Fruit fly (Drosophila melanogaster) whole organism, embryonic: ENCODE data around the gene Spc25.

ENCODE experiments used
- Atf3 ChIP-seq: fragments of 200-800 bp; sonication (Bioruptor generic); optimal IDR thresholded peaks from 3 replicates; lab custom pipeline; 2016; ENCODE audit warnings: missing biosample characterization, missing genetic modification characterization
- B-H2 ChIP-seq: fragments of 200-800 bp; sonication (Bioruptor generic); optimal IDR thresholded peaks from 2 replicates; lab custom pipeline; 2018; ENCODE audit warnings: missing biosample characterization, mild to moderate bottlenecking, missing genetic modification characterization
- CG10147 ChIP-seq: fragments of 200-800 bp; sonication (Bioruptor generic); optimal IDR thresholded peaks from 2 replicates; lab custom pipeline; 2019; ENCODE audit warnings: missing biosample characterization, mild to moderate bottlenecking, missing genetic modification characterization, moderate library complexity
- CG11085 ChIP-seq: fragments of 200-800 bp; sonication (Bioruptor generic); IDR thresholded peaks from 2 replicates; pipeline ENCODE4 v1.3.6; 2022; ENCODE audit warnings: missing biosample characterization, missing genetic modification characterization
- CG11560 ChIP-seq: fragments of 200-800 bp; sonication (Bioruptor generic); IDR thresholded peaks from 3 replicates; pipeline ENCODE4 v1.3.6; 2022; ENCODE audit warnings: missing biosample characterization, missing genetic modification characterization
- CG11696 ChIP-seq: fragments of 200-800 bp; sonication (Bioruptor generic); IDR thresholded peaks from 2 replicates; pipeline ENCODE4 v1.3.6; 2022; ENCODE audit warnings: missing biosample characterization, missing genetic modification characterization
- CG12104 ChIP-seq: fragments of 200-800 bp; sonication (Bioruptor generic); optimal IDR thresholded peaks from 3 replicates; lab custom pipeline; 2016; ENCODE audit warnings: missing biosample characterization, missing genetic modification characterization
- CG12391 ChIP-seq: fragments of 200-800 bp; sonication (Bioruptor generic); optimal IDR thresholded peaks from 3 replicates; lab custom pipeline; 2018; ENCODE audit warnings: missing biosample characterization, mild to moderate bottlenecking, missing genetic modification characterization, moderate library complexity
- CG13287 ChIP-seq: fragments of 200-800 bp; sonication (Bioruptor generic); IDR thresholded peaks from 2 replicates; pipeline ENCODE4 v1.3.6; 2022; ENCODE audit warnings: missing biosample characterization, missing genetic modification characterization; ENCODE audit not compliant: partially characterized antibody
- CG15269 ChIP-seq: fragments of 200-800 bp; sonication (Bioruptor generic); optimal IDR thresholded peaks from 2 replicates; lab custom pipeline; 2018; ENCODE audit warnings: missing biosample characterization, mild to moderate bottlenecking, missing genetic modification characterization, moderate library complexity
- CG15479 ChIP-seq: fragments of 200-800 bp; sonication (Bioruptor generic); optimal IDR thresholded peaks from 3 replicates; lab custom pipeline; 2019; ENCODE audit warnings: missing biosample characterization, mild to moderate bottlenecking, missing genetic modification characterization, moderate library complexity
- CG17186 ChIP-seq: fragments of 200-800 bp; sonication (Bioruptor generic); optimal IDR thresholded peaks from 3 replicates; lab custom pipeline; 2017; ENCODE audit warnings: missing biosample characterization, missing genetic modification reagents, missing genetic modification characterization
- CG17829 ChIP-seq: fragments of 200-800 bp; optimal IDR thresholded peaks from 2 replicates; lab custom pipeline; 2019; ENCODE audit warnings: missing biosample characterization, mild to moderate bottlenecking, missing genetic modification characterization, moderate library complexity
- CG2712 ChIP-seq: fragments of 200-800 bp; optimal IDR thresholded peaks from 3 replicates; lab custom pipeline; 2019; ENCODE audit warnings: missing biosample characterization, mild to moderate bottlenecking, missing genetic modification characterization, moderate library complexity
- CG30403 ChIP-seq: fragments of 200-800 bp; sonication (Bioruptor generic); optimal IDR thresholded peaks from 3 replicates; lab custom pipeline; 2016; ENCODE audit warnings: missing biosample characterization, missing genetic modification characterization
- CG4328 ChIP-seq: fragments of 200-800 bp; sonication (Bioruptor generic); optimal IDR thresholded peaks from 3 replicates; lab custom pipeline; 2017; ENCODE audit warnings: missing biosample characterization, missing genetic modification reagents, missing genetic modification characterization
- CG5180 ChIP-seq: fragments of 200-800 bp; sonication (Bioruptor generic); optimal IDR thresholded peaks from 3 replicates; lab custom pipeline; 2017; ENCODE audit warnings: missing biosample characterization, missing genetic modification characterization, mild to moderate bottlenecking, moderate library complexity, missing genetic modification reagents
- CG6654 ChIP-seq: fragments of 200-800 bp; sonication (Bioruptor generic); optimal IDR thresholded peaks from 2 replicates; lab custom pipeline; 2017; ENCODE audit warnings: missing biosample characterization, mild to moderate bottlenecking, missing genetic modification characterization
- Eip74EF ChIP-seq, 2 experiments: fragments of 200-800 bp in 1 of 2; fragments of >200 bp in 1 of 2; sonication (Bioruptor generic) in 1 of 2; optimal IDR thresholded peaks; 2 replicates each; lab custom pipeline; 2017 to 2019; ENCODE audit warnings: missing biosample characterization in 2 of 2, missing genetic modification characterization in 2 of 2, mild to moderate bottlenecking in 1 of 2, moderate library complexity in 1 of 2
- Ets65A ChIP-seq: fragments of 200-800 bp; sonication (Bioruptor generic); peaks from one replicate; lab custom pipeline; 2016; ENCODE audit warnings: missing biosample characterization, missing genetic modification characterization
- Fer2 ChIP-seq: fragments of 200-800 bp; sonication (Bioruptor generic); optimal IDR thresholded peaks from 2 replicates; lab custom pipeline; 2018; ENCODE audit warnings: missing biosample characterization, mild to moderate bottlenecking, missing genetic modification characterization, moderate library complexity
- Hand ChIP-seq: fragments of 200-800 bp; sonication (Bioruptor generic); optimal IDR thresholded peaks from 2 replicates; lab custom pipeline; 2017; ENCODE audit warnings: mild to moderate bottlenecking, missing biosample characterization, missing genetic modification reagents, missing genetic modification characterization
- Hr51 ChIP-seq, 2 experiments: fragments of 200-800 bp; sonication (Bioruptor generic); optimal IDR thresholded peaks; 2 replicates in 1 of 2; 3 replicates in 1 of 2; lab custom pipeline; 2016 to 2018; ENCODE audit warnings: missing biosample characterization in 2 of 2, missing genetic modification characterization in 2 of 2, mild to moderate bottlenecking in 1 of 2, moderate library complexity in 1 of 2
- MESR4 ChIP-seq: fragments of 200-800 bp; sonication (Bioruptor generic); optimal IDR thresholded peaks from 2 replicates; lab custom pipeline; 2018; ENCODE audit warnings: missing biosample characterization, mild to moderate bottlenecking, missing genetic modification characterization, moderate library complexity
- Mes4 ChIP-seq: fragments of 200-800 bp; sonication (Bioruptor generic); optimal IDR thresholded peaks from 2 replicates; lab custom pipeline; 2016; ENCODE audit warnings: missing biosample characterization, missing genetic modification characterization
- Nf-YB ChIP-seq: fragments of 200-800 bp; sonication (Bioruptor generic); optimal IDR thresholded peaks from 3 replicates; lab custom pipeline; 2019; ENCODE audit warnings: missing biosample characterization, mild to moderate bottlenecking, missing genetic modification characterization, moderate library complexity
- Nf-YC ChIP-seq: fragments of 200-800 bp; optimal IDR thresholded peaks from 3 replicates; lab custom pipeline; 2019; ENCODE audit warnings: missing biosample characterization, mild to moderate bottlenecking, missing genetic modification characterization, moderate library complexity
- Side ChIP-seq: fragments of 200-800 bp; sonication (Bioruptor generic); optimal IDR thresholded peaks from 2 replicates; lab custom pipeline; 2016; ENCODE audit warnings: missing biosample characterization, missing genetic modification characterization
- Six4 ChIP-seq: fragments of 200-800 bp; sonication (Bioruptor generic); optimal IDR thresholded peaks from 2 replicates; lab custom pipeline; 2016; ENCODE audit warnings: missing biosample characterization, missing genetic modification characterization
- caup ChIP-seq: fragments of 200-800 bp; sonication (Bioruptor generic); optimal IDR thresholded peaks from 3 replicates; lab custom pipeline; 2017; ENCODE audit warnings: missing biosample characterization, mild to moderate bottlenecking, missing genetic modification characterization, moderate library complexity; ENCODE audit not compliant: severe bottlenecking
- chinmo ChIP-seq: fragments of 200-800 bp; sonication (Bioruptor generic); IDR thresholded peaks from 4 replicates; pipeline ENCODE4 v1.3.6; 2022; ENCODE audit warnings: missing biosample characterization, missing genetic modification characterization; ENCODE audit not compliant: partially characterized antibody
- danr ChIP-seq: fragments of 200-800 bp; sonication (Bioruptor generic); IDR thresholded peaks from 2 replicates; pipeline ENCODE4 v1.3.6; 2022; ENCODE audit warnings: missing biosample characterization, missing genetic modification characterization
- dm ChIP-seq: fragments of 200-800 bp; sonication (Bioruptor generic); optimal IDR thresholded peaks from 3 replicates; lab custom pipeline; 2016; ENCODE audit warnings: missing biosample characterization, missing genetic modification characterization
- dpn ChIP-seq, 2 experiments: fragments of 200-800 bp; sonication (Bioruptor generic); optimal IDR thresholded peaks; 3 replicates each; lab custom pipeline; 2016; ENCODE audit warnings: missing biosample characterization in 2 of 2, missing genetic modification characterization in 2 of 2
- emc ChIP-seq: fragments of 200-800 bp; sonication (Bioruptor generic); optimal IDR thresholded peaks from 2 replicates; lab custom pipeline; 2016; ENCODE audit warnings: missing biosample characterization, missing genetic modification characterization
- fd96Cb ChIP-seq: fragments of 200-800 bp; sonication (Bioruptor generic); optimal IDR thresholded peaks from 2 replicates; lab custom pipeline; 2018; ENCODE audit warnings: missing biosample characterization, mild to moderate bottlenecking, missing genetic modification characterization, moderate library complexity
- insv ChIP-seq, 2 experiments: fragments of 200-800 bp; sonication (Bioruptor generic); optimal IDR thresholded peaks; 3 replicates each; lab custom pipeline; 2016 to 2018; ENCODE audit warnings: missing biosample characterization in 2 of 2, missing genetic modification characterization in 2 of 2
- kni ChIP-seq: fragments of 200-800 bp; sonication (Bioruptor generic); optimal IDR thresholded peaks from 3 replicates; lab custom pipeline; 2017; ENCODE audit warnings: mild to moderate bottlenecking, missing biosample characterization, missing genetic modification reagents, missing genetic modification characterization
- lmd ChIP-seq: fragments of 200-800 bp; sonication (Bioruptor generic); IDR thresholded peaks from 2 replicates; pipeline ENCODE4 v1.3.6; 2022; ENCODE audit warnings: missing biosample characterization, missing genetic modification characterization
- mirr ChIP-seq: fragments of 200-800 bp; sonication (Bioruptor generic); optimal IDR thresholded peaks from 3 replicates; lab custom pipeline; 2018; ENCODE audit warnings: missing biosample characterization, mild to moderate bottlenecking, missing genetic modification characterization
- onecut ChIP-seq: fragments of 200-800 bp; sonication (Bioruptor generic); IDR thresholded peaks from 2 replicates; pipeline ENCODE4 v1.3.6; 2022; ENCODE audit warnings: missing biosample characterization, missing genetic modification characterization
- p53 ChIP-seq: fragments of 200-800 bp; sonication (Bioruptor generic); optimal IDR thresholded peaks from 2 replicates; lab custom pipeline; 2016; ENCODE audit warnings: missing biosample characterization, missing genetic modification characterization
- phol ChIP-seq: fragments of 200-800 bp; sonication (Bioruptor generic); optimal IDR thresholded peaks from 3 replicates; lab custom pipeline; 2018; ENCODE audit warnings: missing biosample characterization, mild to moderate bottlenecking, missing genetic modification characterization, moderate library complexity
- run ChIP-seq: fragments of 200-800 bp; sonication (Bioruptor generic); optimal IDR thresholded peaks from 3 replicates; lab custom pipeline; 2018; ENCODE audit warnings: missing biosample characterization, mild to moderate bottlenecking, missing genetic modification characterization
- sima ChIP-seq: fragments of 200-800 bp; sonication (Bioruptor generic); optimal IDR thresholded peaks from 2 replicates; lab custom pipeline; 2016; ENCODE audit warnings: missing biosample characterization, missing genetic modification characterization
- sna ChIP-seq: fragments of 200-800 bp; sonication (Bioruptor generic); IDR thresholded peaks from 2 replicates; pipeline ENCODE4 v1.3.6; 2022; ENCODE audit warnings: missing biosample characterization, missing genetic modification characterization; ENCODE audit not compliant: partially characterized antibody
- sr ChIP-seq: fragments of 200-800 bp; sonication (Bioruptor generic); IDR thresholded peaks from 3 replicates; pipeline ENCODE4 v1.3.6; 2022; ENCODE audit warnings: missing biosample characterization, missing genetic modification characterization

Gene Spc25

DNA sequence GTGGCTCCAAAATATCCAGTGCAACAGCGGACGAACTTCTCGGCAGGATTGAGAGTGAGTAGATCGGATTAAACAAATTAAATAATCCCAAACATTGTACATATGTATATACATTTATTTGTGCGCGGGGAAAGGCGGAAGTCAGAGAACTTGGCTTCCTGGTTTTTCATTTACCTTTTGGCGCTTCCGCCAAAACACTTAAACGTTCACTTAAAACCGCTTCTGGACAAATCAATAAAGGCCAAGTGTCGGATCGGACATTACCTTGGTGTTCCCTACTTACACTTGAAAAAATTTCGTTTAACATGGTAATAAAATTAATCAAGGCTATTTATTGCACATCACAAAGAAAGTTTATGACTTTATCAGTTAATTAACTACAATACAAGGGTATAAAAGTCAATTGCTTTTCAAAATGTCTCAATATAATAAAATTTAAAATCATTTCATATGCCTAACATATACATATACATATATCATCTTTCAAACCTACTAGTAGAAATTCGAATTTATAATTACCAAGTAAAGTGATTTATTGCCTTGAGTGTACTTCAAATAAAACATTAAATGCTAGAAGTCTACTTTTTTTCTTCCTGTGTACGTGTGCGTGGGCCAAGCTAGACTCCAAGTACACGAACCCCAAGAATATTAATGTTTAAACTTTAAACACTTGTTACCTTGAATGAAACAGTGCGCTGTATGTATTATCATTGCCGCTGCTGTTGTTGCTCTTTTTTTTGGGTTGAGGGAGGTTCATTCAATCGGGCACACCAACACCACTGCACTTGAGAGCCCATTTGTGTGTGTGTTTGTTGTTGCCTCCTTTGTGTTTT, 20.0 kb downstream of the Spc25 start (continued):
- TF ChIP-seq Hand (GFP tag; lab: Kevin White, UChicago) = no peak
- peak; percentile 12 for TF ChIP-seq p53 (GFP tag; lab: Kevin White, UChicago)
- no peak for TF ChIP-seq insv (GFP tag; optimal IDR thresholded peaks at IDR 0.05; lab: Kevin White, UChicago)
- TF ChIP-seq Hr51 (GFP tag; optimal IDR thresholded peaks at IDR 0.05; lab: Kevin White, UChicago) = peak in 1 of 2 experiments; percentile 79
- TF ChIP-seq dm (GFP tag; lab: Kevin White, UChicago) = no peak
- peak; percentile 43 for TF ChIP-seq Six4
- TF ChIP-seq CG10147 = no peak
- peak; percentile 47 for TF ChIP-seq Nf-YB (GFP tag; lab: Kevin White, UChicago)
- TF ChIP-seq CG11696 (GFP tag; lab: Robert Waterston, UW) = peak; percentile 91
- TF ChIP-seq Atf3 (GFP tag; lab: Kevin White, UChicago) = peak; percentile 44
- TF ChIP-seq dpn (GFP tag; optimal IDR thresholded peaks at IDR 0.05; lab: Kevin White, UChicago) = peak; percentile 38 to 41
- peak; percentile 78 for TF ChIP-seq CG12104
- peak; percentile 70 for TF ChIP-seq CG12391 (tag; lab: Kevin White, UChicago)
- peak; percentile 18 for TF ChIP-seq Ets65A (GFP tag; lab: Kevin White, UChicago)
- peak; percentile 51 for TF ChIP-seq fd96Cb (tag; lab: Kevin White, UChicago)
- no peak for TF ChIP-seq run (tag; lab: Kevin White, UChicago)
- TF ChIP-seq lmd (GFP tag; lab: Robert Waterston, UW) = peak; percentile 62
- peak; percentile 70; the same call in 1 of the 4 replicates for TF ChIP-seq chinmo (GFP tag; lab: Robert Waterston, UW)
- TF ChIP-seq CG4328 (GFP tag; lab: Kevin White, UChicago) = no peak
- peak; percentile 80 for TF ChIP-seq CG30403 (GFP tag; lab: Kevin White, UChicago)
- TF ChIP-seq kni (GFP tag; lab: Kevin White, UChicago) = no peak
- no peak for TF ChIP-seq CG11085 (GFP tag; lab: Robert Waterston, UW)
- TF ChIP-seq Fer2 (tag; lab: Kevin White, UChicago) = peak; percentile 40
- TF ChIP-seq mirr (GFP tag; lab: Kevin White, UChicago) = no peak
- TF ChIP-seq onecut (GFP tag; lab: Robert Waterston, UW) = peak; percentile 86
- peak; percentile 52 for TF ChIP-seq Nf-YC (tag; lab: Kevin White, UChicago)
- TF ChIP-seq Side (GFP tag; lab: Kevin White, UChicago) = no peak
- TF ChIP-seq MESR4 (GFP tag; lab: Kevin White, UChicago) = peak; percentile 26
- TF ChIP-seq Mes4 (GFP tag; lab: Kevin White, UChicago) = no peak
- TF ChIP-seq phol (tag; lab: Kevin White, UChicago) = peak; percentile 78
- TF ChIP-seq CG15479 (GFP tag; lab: Kevin White, UChicago) = no peak
- TF ChIP-seq sima (GFP tag; lab: Kevin White, UChicago) = no peak
- no peak for TF ChIP-seq CG13287
- TF ChIP-seq CG17829 (tag; lab: Kevin White, UChicago) = peak; percentile 70
- TF ChIP-seq CG11560 (tag; lab: Robert Waterston, UW) = no peak
- no peak for TF ChIP-seq sna (GFP tag; lab: Robert Waterston, UW)
- TF ChIP-seq CG6654 (GFP tag; lab: Kevin White, UChicago) = peak; percentile 49
- peak; percentile 73 for TF ChIP-seq CG2712 (tag; lab: Kevin White, UChicago)
- TF ChIP-seq CG15269 (tag; lab: Kevin White, UChicago) = peak; percentile 77
- TF ChIP-seq sr = no peak; the same call in 2 of the 3 replicates
- peak in 1 of 2 experiments; percentile 71 for TF ChIP-seq Eip74EF (GFP tag; optimal IDR thresholded peaks at IDR 0.05; lab: Kevin White, UChicago)
- TF ChIP-seq caup (GFP tag; lab: Kevin White, UChicago) = peak; percentile 27
- no peak for TF ChIP-seq B-H2 (GFP tag; lab: Kevin White, UChicago)
- peak; percentile 54 for TF ChIP-seq CG5180 (GFP tag; lab: Kevin White, UChicago)
- no peak for TF ChIP-seq CG17186 (GFP tag; lab: Kevin White, UChicago)
- TF ChIP-seq danr = peak; percentile 54
- TF ChIP-seq emc = no peak
